Worm (Caenorhabditis elegans): ENCODE measurements around the gene T03F6.4.

DNA sequence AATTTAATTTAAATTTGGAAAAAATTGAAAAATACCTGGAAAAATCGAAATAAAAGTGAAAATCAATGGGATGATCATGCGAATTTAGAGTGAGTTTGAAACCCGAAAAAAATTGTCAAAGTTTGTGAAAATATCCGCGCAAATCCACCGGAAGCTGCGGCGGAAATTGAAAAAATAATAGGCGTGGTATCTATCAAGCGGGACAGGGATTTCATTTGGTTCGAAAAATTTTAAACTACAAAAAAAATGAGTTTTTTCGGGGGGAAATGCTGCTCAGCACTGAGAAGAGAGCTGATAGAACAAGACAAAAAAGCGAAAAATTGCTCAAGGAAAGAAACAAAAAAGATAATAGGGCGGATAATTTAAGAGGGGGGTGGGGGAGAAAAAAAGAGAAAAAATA lies 15.0 kb upstream of the T03F6.4 start, which contains the start of gene T03F6.9:
- TF ChIP-seq ceh-28 (tag; optimal IDR thresholded peaks at IDR 0.05) (no peak), R02D3.7 (tag; optimal IDR thresholded peaks at IDR 0.05) (no peak), ZK546.5 (tag; optimal IDR thresholded peaks at IDR 0.05) (no peak), unc-39 (tag; optimal IDR thresholded peaks at IDR 0.05) (no peak), fos-1 (tag; optimal IDR thresholded peaks at IDR 0.05) (no peak)
